Fruit fly (Drosophila melanogaster) whole organism, embryonic: ENCODE data around the gene h-cup.

Source experiments
- Adf1 ChIP-seq: fragments of 200-800 bp; sonication (Bioruptor generic); IDR thresholded peaks from 2 replicates; pipeline ENCODE4 v1.3.6; 2022; ENCODE audit warnings: missing biosample characterization, missing genetic modification characterization
- Awh ChIP-seq: fragments of 200-800 bp; sonication (Bioruptor generic); IDR thresholded peaks from 2 replicates; pipeline ENCODE4, ENCODE4 v1.3.6; 2022; ENCODE audit warnings: missing biosample characterization, missing genetic modification characterization
- C15 ChIP-seq: fragments of 200-800 bp; sonication (Bioruptor generic); IDR thresholded peaks from 3 replicates; pipeline ENCODE4 v1.3.6; 2022; ENCODE audit warnings: missing biosample characterization, missing genetic modification characterization
- CG10979 ChIP-seq: fragments of 200-800 bp; sonication (Bioruptor generic); optimal IDR thresholded peaks from 2 replicates; lab custom pipeline; 2018; ENCODE audit warnings: missing biosample characterization, mild to moderate bottlenecking, missing genetic modification characterization, moderate library complexity
- CG11504 ChIP-seq: fragments of 200-800 bp; sonication (Bioruptor generic); optimal IDR thresholded peaks from 3 replicates; lab custom pipeline; 2019; ENCODE audit warnings: missing biosample characterization, mild to moderate bottlenecking, missing genetic modification characterization, moderate library complexity
- CG12391 ChIP-seq: fragments of 200-800 bp; sonication (Bioruptor generic); optimal IDR thresholded peaks from 3 replicates; lab custom pipeline; 2018; ENCODE audit warnings: missing biosample characterization, mild to moderate bottlenecking, missing genetic modification characterization, moderate library complexity
- CG13287 ChIP-seq: fragments of 200-800 bp; sonication (Bioruptor generic); IDR thresholded peaks from 2 replicates; pipeline ENCODE4 v1.3.6; 2022; ENCODE audit warnings: missing biosample characterization, missing genetic modification characterization; ENCODE audit not compliant: partially characterized antibody
- CG13424 ChIP-seq: fragments of 200-800 bp; sonication (Bioruptor generic); optimal IDR thresholded peaks from 2 replicates; lab custom pipeline; 2019; ENCODE audit warnings: missing biosample characterization, mild to moderate bottlenecking, missing genetic modification characterization, moderate library complexity
- CG14014 ChIP-seq: fragments of 200-800 bp; sonication (Bioruptor generic); IDR thresholded peaks from 2 replicates; pipeline ENCODE4 v1.3.6; 2022; ENCODE audit warnings: missing biosample characterization, missing genetic modification characterization
- CG15601 ChIP-seq: fragments of 200-800 bp; sonication (Bioruptor generic); optimal IDR thresholded peaks from 3 replicates; lab custom pipeline; 2019; ENCODE audit warnings: missing biosample characterization, mild to moderate bottlenecking, missing genetic modification characterization, moderate library complexity
- CG1603 ChIP-seq: fragments of 200-800 bp; sonication (Bioruptor generic); optimal IDR thresholded peaks from 2 replicates; lab custom pipeline; 2019; ENCODE audit warnings: missing biosample characterization, mild to moderate bottlenecking, missing genetic modification characterization, moderate library complexity
- CG17359 ChIP-seq: fragments of 200-800 bp; sonication (Bioruptor generic); optimal IDR thresholded peaks from 3 replicates; lab custom pipeline; 2018; ENCODE audit warnings: missing biosample characterization, mild to moderate bottlenecking, missing genetic modification characterization, moderate library complexity
- CG17568 ChIP-seq: fragments of 200-800 bp; sonication (Bioruptor generic); optimal IDR thresholded peaks from 2 replicates; lab custom pipeline; 2018; ENCODE audit warnings: missing biosample characterization, mild to moderate bottlenecking, missing genetic modification characterization, moderate library complexity
- CG2712 ChIP-seq: fragments of 200-800 bp; optimal IDR thresholded peaks from 3 replicates; lab custom pipeline; 2019; ENCODE audit warnings: missing biosample characterization, mild to moderate bottlenecking, missing genetic modification characterization, moderate library complexity
- CG3726 ChIP-seq: fragments of 200-800 bp; sonication (Bioruptor generic); IDR thresholded peaks from 3 replicates; pipeline ENCODE4, ENCODE4 v1.3.6; 2022; ENCODE audit warnings: missing biosample characterization, missing genetic modification characterization
- CG5180 ChIP-seq: fragments of 200-800 bp; sonication (Bioruptor generic); optimal IDR thresholded peaks from 3 replicates; lab custom pipeline; 2017; ENCODE audit warnings: missing biosample characterization, missing genetic modification characterization, mild to moderate bottlenecking, moderate library complexity, missing genetic modification reagents
- CG6272 ChIP-seq: fragments of 200-800 bp; sonication (Bioruptor generic); IDR thresholded peaks from 2 replicates; pipeline ENCODE4 v1.3.6; 2022; ENCODE audit warnings: missing biosample characterization, missing genetic modification characterization
- CG6683 ChIP-seq: fragments of 200-800 bp; sonication (Bioruptor generic); optimal IDR thresholded peaks from 2 replicates; lab custom pipeline; 2017; ENCODE audit warnings: missing biosample characterization, mild to moderate bottlenecking, missing genetic modification characterization, missing genetic modification reagents
- CG7357 ChIP-seq: fragments of 200-800 bp; sonication (Bioruptor generic); IDR thresholded peaks from 3 replicates; pipeline ENCODE4 v1.3.6; 2022; ENCODE audit warnings: missing biosample characterization, missing genetic modification characterization
- CG7372 ChIP-seq: fragments of 200-800 bp; sonication (Bioruptor generic); IDR thresholded peaks from 2 replicates; pipeline ENCODE4 v1.3.6; 2022; ENCODE audit warnings: missing biosample characterization, missing genetic modification characterization
- CG7839 ChIP-seq: fragments of 200-800 bp; sonication (Bioruptor generic); optimal IDR thresholded peaks from 3 replicates; lab custom pipeline; 2018; ENCODE audit warnings: missing biosample characterization, mild to moderate bottlenecking, missing genetic modification characterization, moderate library complexity
- CG8388 ChIP-seq: fragments of 200-800 bp; sonication (Bioruptor generic); optimal IDR thresholded peaks from 2 replicates; lab custom pipeline; 2019; ENCODE audit warnings: missing biosample characterization, mild to moderate bottlenecking, missing genetic modification characterization, moderate library complexity
- CG9437 ChIP-seq: fragments of 200-800 bp; sonication (Bioruptor generic); optimal IDR thresholded peaks from 2 replicates; lab custom pipeline; 2018; ENCODE audit warnings: missing biosample characterization, mild to moderate bottlenecking, missing genetic modification characterization
- Dp ChIP-seq: fragments of 200-800 bp; sonication (Bioruptor generic); optimal IDR thresholded peaks from 2 replicates; lab custom pipeline; 2018; ENCODE audit warnings: missing biosample characterization, mild to moderate bottlenecking, missing genetic modification characterization, moderate library complexity
- Dref ChIP-seq: fragments of 200-800 bp; sonication (Bioruptor generic); IDR thresholded peaks from 2 replicates; pipeline ENCODE4 v1.3.6; 2022; ENCODE audit warnings: missing biosample characterization, missing genetic modification characterization
- ERR ChIP-seq: fragments of 200-800 bp; sonication (Bioruptor generic); optimal IDR thresholded peaks from 2 replicates; lab custom pipeline; 2016; ENCODE audit warnings: missing biosample characterization, missing genetic modification characterization
- Ets65A ChIP-seq: fragments of 200-800 bp; sonication (Bioruptor generic); peaks from one replicate; lab custom pipeline; 2016; ENCODE audit warnings: missing biosample characterization, missing genetic modification characterization
- HLH54F ChIP-seq: fragments of 200-800 bp; sonication (Bioruptor generic); optimal IDR thresholded peaks from 3 replicates; lab custom pipeline; 2016; ENCODE audit warnings: missing biosample characterization, missing genetic modification characterization
- Lpt ChIP-seq: fragments of >200 bp; optimal IDR thresholded peaks from 2 replicates; lab custom pipeline; 2018; ENCODE audit warnings: missing biosample characterization, missing genetic modification characterization
- Med ChIP-seq: fragments of 200-800 bp; sonication (Bioruptor generic); peaks from one replicate; lab custom pipeline; 2016; ENCODE audit warnings: missing biosample characterization, missing genetic modification characterization, mild to moderate bottlenecking, inconsistent platforms, moderate library complexity
- NFAT ChIP-seq: fragments of 200-800 bp; sonication (Bioruptor generic); IDR thresholded peaks from 2 replicates; pipeline ENCODE4 v1.3.6; 2022; ENCODE audit warnings: missing biosample characterization, missing genetic modification characterization
- Oli ChIP-seq: fragments of 200-800 bp; sonication (Bioruptor generic); optimal IDR thresholded peaks from 2 replicates; lab custom pipeline; 2018; ENCODE audit warnings: missing biosample characterization, mild to moderate bottlenecking, missing genetic modification characterization, moderate library complexity
- Rx ChIP-seq: fragments of 200-800 bp; sonication (Bioruptor generic); IDR thresholded peaks from 2 replicates; pipeline ENCODE4 v1.3.6; 2022; ENCODE audit warnings: missing biosample characterization, missing genetic modification characterization
- Six4 ChIP-seq: fragments of 200-800 bp; sonication (Bioruptor generic); optimal IDR thresholded peaks from 2 replicates; lab custom pipeline; 2016; ENCODE audit warnings: missing biosample characterization, missing genetic modification characterization
- Spps ChIP-seq: fragments of 200-800 bp; sonication (Bioruptor generic); optimal IDR thresholded peaks from 2 replicates; lab custom pipeline; 2018; ENCODE audit warnings: missing biosample characterization, mild to moderate bottlenecking, missing genetic modification characterization
- ab ChIP-seq: fragments of 200-800 bp; sonication (Bioruptor generic); optimal IDR thresholded peaks from 2 replicates; lab custom pipeline; 2016; ENCODE audit warnings: missing biosample characterization, missing genetic modification characterization
- bsh ChIP-seq, 2 experiments: fragments of 200-800 bp; sonication (Bioruptor generic); optimal IDR thresholded peaks; 2 replicates each; lab custom pipeline; 2017 to 2018; ENCODE audit warnings: mild to moderate bottlenecking in 2 of 2, missing biosample characterization in 2 of 2, missing genetic modification characterization in 2 of 2, moderate library complexity in 1 of 2
- ci ChIP-seq: fragments of 200-800 bp; sonication (Bioruptor generic); IDR thresholded peaks from 3 replicates; pipeline ENCODE4 v1.3.6; 2022; ENCODE audit warnings: missing biosample characterization, missing genetic modification characterization
- dmrt11E ChIP-seq: fragments of 200-800 bp; sonication (Bioruptor generic); optimal IDR thresholded peaks from 3 replicates; lab custom pipeline; 2018; ENCODE audit warnings: missing biosample characterization, mild to moderate bottlenecking, missing genetic modification characterization, moderate library complexity
- dpn ChIP-seq, 2 experiments: fragments of 200-800 bp; sonication (Bioruptor generic); optimal IDR thresholded peaks; 3 replicates each; lab custom pipeline; 2016; ENCODE audit warnings: missing biosample characterization in 2 of 2, missing genetic modification characterization in 2 of 2
- en ChIP-seq: fragments of 200-800 bp; sonication (Bioruptor generic); optimal IDR thresholded peaks from 2 replicates; lab custom pipeline; 2016; ENCODE audit warnings: missing biosample characterization, missing genetic modification characterization
- fd64A ChIP-seq: fragments of 200-800 bp; sonication (Bioruptor generic); optimal IDR thresholded peaks from 3 replicates; lab custom pipeline; 2018; ENCODE audit warnings: missing biosample characterization, mild to moderate bottlenecking, missing genetic modification characterization
- grau ChIP-seq: fragments of 200-800 bp; optimal IDR thresholded peaks from 3 replicates; lab custom pipeline; 2019; ENCODE audit warnings: missing biosample characterization, mild to moderate bottlenecking, missing genetic modification characterization, moderate library complexity
- kni ChIP-seq: fragments of 200-800 bp; sonication (Bioruptor generic); optimal IDR thresholded peaks from 3 replicates; lab custom pipeline; 2017; ENCODE audit warnings: mild to moderate bottlenecking, missing biosample characterization, missing genetic modification reagents, missing genetic modification characterization
- lilli ChIP-seq: fragments of 200-800 bp; sonication (Bioruptor generic); optimal IDR thresholded peaks from 3 replicates; lab custom pipeline; 2016; ENCODE audit warnings: missing biosample characterization, missing genetic modification characterization
- phol ChIP-seq: fragments of 200-800 bp; sonication (Bioruptor generic); optimal IDR thresholded peaks from 3 replicates; lab custom pipeline; 2018; ENCODE audit warnings: missing biosample characterization, mild to moderate bottlenecking, missing genetic modification characterization, moderate library complexity
- prd ChIP-seq, 3 experiments: fragments of >200 bp in 2 of 3; fragments of 200-800 bp in 1 of 3; sonication (Bioruptor generic) in 1 of 3; optimal IDR thresholded peaks in 2 of 3; IDR thresholded peaks in 1 of 3; 2 replicates in 2 of 3; 3 replicates in 1 of 3; pipeline versions ENCODE4 v1.3.6 to Lab custom; 2017 to 2022; ENCODE audit warnings: missing biosample characterization in 1 of 3, missing genetic modification characterization in 1 of 3
- repo ChIP-seq: fragments of 200-800 bp; sonication (Bioruptor generic); optimal IDR thresholded peaks from 2 replicates; lab custom pipeline; 2016; ENCODE audit warnings: missing biosample characterization, missing genetic modification characterization

h-cup gene

DNA sequence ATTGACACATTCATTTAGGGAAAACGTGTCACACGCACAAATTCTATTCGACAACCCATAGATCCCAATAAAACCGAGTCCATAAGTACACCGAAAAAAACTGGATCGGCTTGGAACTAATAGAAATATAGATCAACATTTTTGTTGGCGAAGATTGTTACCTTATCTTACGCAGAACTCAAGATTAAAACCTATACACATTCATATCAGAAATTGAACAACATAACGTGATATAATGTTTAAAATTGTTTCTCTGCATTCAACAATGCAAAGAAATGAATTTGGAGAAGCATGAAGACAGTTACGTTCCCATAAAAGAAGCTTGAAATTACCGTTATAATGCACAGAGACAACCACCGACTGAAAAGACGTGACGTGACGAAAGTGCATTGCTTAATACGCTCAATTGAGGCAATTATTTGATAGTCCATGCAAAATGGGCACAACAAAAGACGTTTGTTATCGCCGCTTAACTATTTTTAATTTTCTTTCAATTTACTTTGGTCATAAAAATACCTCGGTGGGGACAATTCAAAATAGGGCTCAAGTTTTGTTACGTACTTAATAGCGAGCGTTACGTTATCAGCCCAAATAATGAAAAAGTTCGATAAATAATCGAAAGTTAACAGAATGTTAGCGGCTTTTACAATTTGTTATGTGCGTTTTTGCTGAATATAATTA is 42.6 kb downstream of the h-cup start, which contains the start of gene SerRS-m (continued):
- no peak for TF ChIP-seq en (GFP tag; lab: Kevin White, UChicago)
- peak; percentile 17 for TF ChIP-seq kni (GFP tag; lab: Kevin White, UChicago)
- peak; percentile 33 for TF ChIP-seq CG15601 (tag; lab: Kevin White, UChicago)
- TF ChIP-seq Oli (tag; lab: Kevin White, UChicago): peak; percentile 13
- peak in 1 of 2 experiments; percentile 62 for TF ChIP-seq bsh (GFP tag; optimal IDR thresholded peaks at IDR 0.05; lab: Kevin White, UChicago)
- peak in 1 of 2 experiments; percentile 7 for TF ChIP-seq dpn (GFP tag; optimal IDR thresholded peaks at IDR 0.05; lab: Kevin White, UChicago)
- TF ChIP-seq prd (optimal IDR thresholded peaks at IDR 0.05; lab: Kevin White, UChicago): no peak
- TF ChIP-seq prd (GFP tag; IDR thresholded peaks at IDR 0.05; lab: Robert Waterston, UW): peak; percentile 21; the same call in 1 of the 3 replicates
- no peak for TF ChIP-seq Awh
- peak; percentile 11 for TF ChIP-seq lilli (GFP tag; lab: Kevin White, UChicago)
- TF ChIP-seq ci (GFP tag; lab: Robert Waterston, UW): 0 out of 3 replicates have a peak, but pooled peaks have one; percentile 19
- peak; percentile 31 for TF ChIP-seq CG10979 (tag; lab: Kevin White, UChicago)
- peak; percentile 33 for TF ChIP-seq CG13287 (GFP tag; lab: Robert Waterston, UW)
- peak; percentile 24 for TF ChIP-seq CG12391 (tag; lab: Kevin White, UChicago)
- no peak; the same call in 1 of the 2 replicates for TF ChIP-seq Adf1 (GFP tag; lab: Robert Waterston, UW)
- TF ChIP-seq Med (GFP tag; lab: Kevin White, UChicago): peak; percentile 75
- TF ChIP-seq CG7839 (tag; lab: Kevin White, UChicago): no peak
- TF ChIP-seq CG17359 (tag; lab: Kevin White, UChicago): peak; percentile 19
- no peak for TF ChIP-seq CG6683 (GFP tag; lab: Kevin White, UChicago)
- TF ChIP-seq Dref (GFP tag; lab: Robert Waterston, UW): peak; percentile 45
- TF ChIP-seq CG3726 (GFP tag; lab: Robert Waterston, UW): no peak
- no peak for TF ChIP-seq C15 (GFP tag; lab: Robert Waterston, UW)
- no peak for TF ChIP-seq Rx (GFP tag; lab: Robert Waterston, UW)
- no peak for TF ChIP-seq Spps (tag; lab: Kevin White, UChicago)
- TF ChIP-seq HLH54F (GFP tag; lab: Kevin White, UChicago): no peak
- TF ChIP-seq CG7357: 0 out of 3 replicates have a peak, but pooled peaks have one; percentile 6
- no peak for TF ChIP-seq CG6272 (GFP tag; lab: Robert Waterston, UW)
- TF ChIP-seq CG5180 (GFP tag; lab: Kevin White, UChicago): no peak
- TF ChIP-seq Dp (GFP tag; lab: Kevin White, UChicago): peak; percentile 25
- no peak for TF ChIP-seq Lpt (GFP tag; lab: Kevin White, UChicago)
- TF ChIP-seq grau (tag; lab: Kevin White, UChicago): peak; percentile 13
- TF ChIP-seq Ets65A (GFP tag; lab: Kevin White, UChicago): peak; percentile 34
- TF ChIP-seq CG2712: peak; percentile 39
- TF ChIP-seq ab (GFP tag; lab: Kevin White, UChicago): no peak
- TF ChIP-seq Six4 (GFP tag; lab: Kevin White, UChicago): peak; percentile 17
- TF ChIP-seq dmrt11E (tag; lab: Kevin White, UChicago): peak; percentile 3
- no peak for TF ChIP-seq fd64A (GFP tag; lab: Kevin White, UChicago)
- TF ChIP-seq CG8388: peak; percentile 41
- peak; percentile 32 for TF ChIP-seq phol (tag; lab: Kevin White, UChicago)
- TF ChIP-seq CG14014 (GFP tag; lab: Robert Waterston, UW): no peak
- TF ChIP-seq CG13424 (tag; lab: Kevin White, UChicago): peak; percentile 15
- no peak for TF ChIP-seq CG11504 (tag; lab: Kevin White, UChicago)
- peak; percentile 99 for TF ChIP-seq CG9437 (GFP tag; lab: Kevin White, UChicago)
- TF ChIP-seq NFAT (GFP tag; lab: Robert Waterston, UW): no peak
- TF ChIP-seq CG7372: no peak
- peak; percentile 19 for TF ChIP-seq CG1603
- TF ChIP-seq repo (GFP tag; lab: Kevin White, UChicago): no peak
- TF ChIP-seq ERR (GFP tag; lab: Kevin White, UChicago): no peak
- no peak for TF ChIP-seq CG17568
- TF ChIP-seq, all 482 proteins: peak for 52
